Worm (Caenorhabditis elegans) whole organism, L2 larva: ENCODE results near the gene gbb-2.

ENCODE experiments used
- C34F6.9 ChIP-seq: fragments of 150-350 bp; optimal IDR thresholded peaks from 2 replicates; lab custom pipeline; 2014; ENCODE audit warnings: missing biosample characterization, missing genetic modification characterization
- F13H6.1 ChIP-seq: sonication (generic microtip); optimal IDR thresholded peaks from 2 replicates; lab custom pipeline; 2016; ENCODE audit warnings: missing genetic modification characterization, missing compliant biosample characterization
- R02D3.7 ChIP-seq: fragments of 150-350 bp; optimal IDR thresholded peaks from 2 replicates; lab custom pipeline; 2014; ENCODE audit warnings: missing biosample characterization, missing genetic modification characterization
- Y55F3AM.14 ChIP-seq: fragments of 200-800 bp; sonication (Bioruptor generic); optimal IDR thresholded peaks from 2 replicates; lab custom pipeline; 2018; ENCODE audit warnings: mild to moderate bottlenecking, missing genetic modification characterization, missing compliant biosample characterization
- aly-2 ChIP-seq: fragments of 150-350 bp; optimal IDR thresholded peaks from 2 replicates; lab custom pipeline; 2014; ENCODE audit warnings: missing biosample characterization, missing genetic modification characterization
- ama-1 ChIP-seq: fragments of 150-350 bp; optimal IDR thresholded peaks from 2 replicates; lab custom pipeline; 2018; ENCODE audit warnings: inconsistent platforms
- blmp-1 ChIP-seq: sonication (generic microtip); optimal IDR thresholded peaks from 2 replicates; lab custom pipeline; 2017; ENCODE audit warnings: missing genetic modification characterization, mild to moderate bottlenecking, missing compliant biosample characterization, antibody characterized with exemption, moderate library complexity; ENCODE audit not compliant: insufficient read depth
- ceh-16 ChIP-seq: fragments of 150-350 bp; optimal IDR thresholded peaks from 2 replicates; lab custom pipeline; 2014; ENCODE audit warnings: missing biosample characterization, missing genetic modification characterization
- ceh-82 ChIP-seq: fragments of 150-350 bp; optimal IDR thresholded peaks from 2 replicates; lab custom pipeline; 2014; ENCODE audit warnings: missing biosample characterization, missing genetic modification characterization
- dmd-4 ChIP-seq: sonication (generic microtip); optimal IDR thresholded peaks from 2 replicates; lab custom pipeline; 2017; ENCODE audit warnings: missing biosample characterization, missing genetic modification characterization
- egl-27 ChIP-seq: sonication (generic microtip); optimal IDR thresholded peaks from 3 replicates; lab custom pipeline; 2017; ENCODE audit warnings: missing biosample characterization, missing genetic modification reagents, missing genetic modification characterization
- elt-1 ChIP-seq: fragments of 150-350 bp; optimal IDR thresholded peaks from 2 replicates; lab custom pipeline; 2014; ENCODE audit warnings: missing biosample characterization, missing genetic modification characterization
- elt-3 ChIP-seq: sonication (generic microtip); optimal IDR thresholded peaks from 2 replicates; lab custom pipeline; 2017; ENCODE audit warnings: missing biosample characterization, missing genetic modification characterization
- fos-1 ChIP-seq: fragments of 150-350 bp; optimal IDR thresholded peaks from 2 replicates; lab custom pipeline; 2014; ENCODE audit warnings: missing biosample characterization, missing genetic modification characterization
- gmeb-1 ChIP-seq: fragments of 150-350 bp; optimal IDR thresholded peaks from 2 replicates; lab custom pipeline; 2014; ENCODE audit warnings: missing biosample characterization, missing genetic modification characterization
- lin-11 ChIP-seq: fragments of 150-350 bp; sonication (generic microtip); optimal IDR thresholded peaks from 2 replicates; lab custom pipeline; 2014; ENCODE audit warnings: missing biosample characterization, missing genetic modification characterization, inconsistent platforms, mixed read lengths
- lin-13 ChIP-seq: fragments of 150-350 bp; optimal IDR thresholded peaks from 2 replicates; lab custom pipeline; 2014; ENCODE audit warnings: missing biosample characterization, missing genetic modification reagents, missing genetic modification characterization
- lin-39 ChIP-seq: fragments of 150-350 bp; optimal IDR thresholded peaks from 2 replicates; lab custom pipeline; 2014; ENCODE audit warnings: missing biosample characterization, missing genetic modification reagents, missing genetic modification characterization
- mab-5 ChIP-seq: fragments of 150-350 bp; optimal IDR thresholded peaks from 2 replicates; lab custom pipeline; 2014; ENCODE audit warnings: missing biosample characterization, missing genetic modification characterization
- mdl-1 ChIP-seq, 2 experiments: fragments of 150-350 bp in 1 of 2; sonication (generic microtip) in 1 of 2; optimal IDR thresholded peaks; 2 replicates each; lab custom pipeline; 2017; ENCODE audit warnings: missing biosample characterization in 2 of 2, missing genetic modification characterization in 2 of 2
- nhr-10 ChIP-seq: sonication (generic microtip); optimal IDR thresholded peaks from 2 replicates; lab custom pipeline; 2017; ENCODE audit warnings: missing biosample characterization, missing genetic modification characterization
- nhr-11 ChIP-seq: fragments of 150-350 bp; optimal IDR thresholded peaks from 2 replicates; lab custom pipeline; 2014; ENCODE audit warnings: missing biosample characterization, missing genetic modification characterization
- nhr-12 ChIP-seq: fragments of 150-350 bp; optimal IDR thresholded peaks from 2 replicates; lab custom pipeline; 2014; ENCODE audit warnings: missing biosample characterization, missing genetic modification characterization
- nhr-129 ChIP-seq: fragments of 150-350 bp; optimal IDR thresholded peaks from 2 replicates; lab custom pipeline; 2014; ENCODE audit warnings: missing biosample characterization, missing genetic modification characterization
- nhr-21 ChIP-seq: fragments of 150-350 bp; optimal IDR thresholded peaks from 2 replicates; lab custom pipeline; 2014; ENCODE audit warnings: missing biosample characterization, missing genetic modification characterization
- nhr-23 ChIP-seq: fragments of 150-350 bp; optimal IDR thresholded peaks from 2 replicates; lab custom pipeline; 2014; ENCODE audit warnings: missing biosample characterization, missing genetic modification reagents, missing genetic modification characterization
- nhr-237 ChIP-seq: fragments of 150-350 bp; optimal IDR thresholded peaks from 2 replicates; lab custom pipeline; 2014; ENCODE audit warnings: missing biosample characterization, missing genetic modification characterization
- nhr-25 ChIP-seq: fragments of 150-350 bp; sonication (generic microtip); optimal IDR thresholded peaks from 3 replicates; lab custom pipeline; 2014; ENCODE audit warnings: missing biosample characterization, missing genetic modification characterization
- nhr-6 ChIP-seq: fragments of 150-350 bp; optimal IDR thresholded peaks from 2 replicates; lab custom pipeline; 2014; ENCODE audit warnings: missing biosample characterization, missing genetic modification characterization
- peb-1 ChIP-seq: fragments of 150-350 bp; optimal IDR thresholded peaks from 2 replicates; lab custom pipeline; 2014; ENCODE audit warnings: missing biosample characterization, missing genetic modification characterization
- sem-4 ChIP-seq: fragments of 150-350 bp; optimal IDR thresholded peaks from 2 replicates; lab custom pipeline; 2014; ENCODE audit warnings: missing biosample characterization, missing genetic modification reagents, missing genetic modification characterization
- skn-1 ChIP-seq: sonication (generic microtip); optimal IDR thresholded peaks from 2 replicates; lab custom pipeline; 2017; ENCODE audit warnings: missing biosample characterization, missing genetic modification characterization
- sma-3 ChIP-seq: sonication (generic microtip); optimal IDR thresholded peaks from 2 replicates; lab custom pipeline; 2016; ENCODE audit warnings: missing genetic modification reagents, missing genetic modification characterization, missing compliant biosample characterization
- sma-9 ChIP-seq, 2 experiments: fragments of 150-350 bp in 1 of 2; sonication (generic microtip) in 1 of 2; optimal IDR thresholded peaks; 2 replicates each; lab custom pipeline; 2014 to 2016; ENCODE audit warnings: missing genetic modification characterization in 2 of 2, mild to moderate bottlenecking in 1 of 2, missing biosample characterization in 1 of 2, missing compliant biosample characterization in 1 of 2, missing genetic modification reagents in 1 of 2, moderate library complexity in 1 of 2
- unc-55 ChIP-seq: fragments of 150-350 bp; sonication (generic microtip); optimal IDR thresholded peaks from 3 replicates; lab custom pipeline; 2014; ENCODE audit warnings: missing biosample characterization, missing genetic modification reagents, missing genetic modification characterization
- zag-1 ChIP-seq: fragments of 150-350 bp; optimal IDR thresholded peaks from 2 replicates; lab custom pipeline; 2014; ENCODE audit warnings: missing biosample characterization, missing genetic modification characterization
- ztf-1 ChIP-seq: fragments of 200-800 bp; sonication (Bioruptor generic); conservative IDR thresholded peaks from 2 replicates; pipeline ENCODE4 v1.3.6; 2022; ENCODE audit warnings: missing genetic modification characterization, missing compliant biosample characterization
- ztf-11 ChIP-seq: sonication (generic microtip); optimal IDR thresholded peaks from 2 replicates; lab custom pipeline; 2017; ENCODE audit warnings: missing biosample characterization, missing genetic modification characterization
- ztf-4 ChIP-seq: fragments of 150-350 bp; optimal IDR thresholded peaks from 2 replicates; lab custom pipeline; 2014; ENCODE audit warnings: missing biosample characterization, missing genetic modification characterization

gbb-2 gene

DNA sequence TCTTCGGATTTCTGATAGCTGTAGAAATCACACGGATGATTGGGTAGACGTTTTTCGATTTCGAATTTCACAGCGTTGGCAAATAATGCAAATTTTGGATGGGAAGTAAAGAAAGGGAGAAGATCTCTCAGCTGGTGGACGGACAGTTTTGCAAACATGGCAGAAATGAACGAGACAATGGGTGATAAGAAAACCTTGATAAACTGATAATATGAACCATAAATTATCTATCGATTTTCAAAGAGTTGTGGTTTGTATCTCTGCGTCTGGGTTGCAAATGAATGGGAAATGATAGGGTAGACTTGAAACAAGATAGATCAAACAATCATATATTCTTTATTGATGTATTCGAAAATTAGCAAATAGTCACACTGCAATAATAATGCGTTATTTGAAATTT is 23.6 kb upstream of the gbb-2 start, which contains the start of gene ZK185.3:
Gene ZK185.3 (minus strand): TSS at position 263 of the 400 bp plus-strand sequence.
- TF ChIP-seq sma-9 (GFP tag; optimal IDR thresholded peaks at IDR 0.05; lab: Kevin White, UChicago) (peak; percentile 35), sma-9 (tag; optimal IDR thresholded peaks at IDR 0.05; lab: Kevin White, UChicago) (no peak), fos-1 (tag; lab: Kevin White, UChicago) (peak; percentile 77), zag-1 (tag; lab: Kevin White, UChicago) (no peak)

DNA sequence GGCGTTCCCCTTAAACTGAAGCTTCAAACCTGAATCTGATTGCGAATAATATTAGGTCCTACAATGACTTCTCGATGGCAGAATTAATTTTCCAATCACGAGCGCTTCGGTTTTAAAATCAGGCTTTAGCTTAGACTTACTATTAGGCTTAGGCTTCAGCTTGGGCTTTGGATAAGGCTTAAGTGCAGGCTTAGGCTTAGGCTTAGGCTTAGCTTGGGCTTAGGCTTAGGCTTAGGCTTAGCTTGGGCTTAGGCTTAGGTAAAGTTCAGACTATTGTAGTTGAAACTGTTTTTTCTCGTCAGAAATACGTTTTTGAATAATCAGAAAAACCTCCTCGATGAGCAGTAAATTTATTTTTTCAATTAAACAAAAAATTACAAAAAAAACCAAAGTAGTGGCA is 20.2 kb upstream of the gbb-2 start:
- TF ChIP-seq elt-1 (no peak), sem-4 (no peak), gmeb-1 (tag; lab: Kevin White, UChicago) (no peak), fos-1 (tag; lab: Kevin White, UChicago) (no peak), ztf-1 (GFP tag; lab: Robert Waterston, UW) (no peak), lin-39 (tag; lab: Kevin White, UChicago) (no peak), peb-1 (tag; lab: Kevin White, UChicago) (no peak), skn-1 (tag; lab: Kevin White, UChicago) (no peak), mdl-1 (tag; optimal IDR thresholded peaks at IDR 0.05; lab: Kevin White, UChicago) (no peak), R02D3.7 (no peak), ceh-82 (tag; lab: Kevin White, UChicago) (no peak), nhr-10 (no peak), nhr-25 (tag; lab: Kevin White, UChicago) (no peak), ceh-16 (tag; lab: Kevin White, UChicago) (no peak), mab-5 (no peak), dmd-4 (tag; lab: Kevin White, UChicago) (no peak), unc-55 (no peak), nhr-11 (tag; lab: Kevin White, UChicago) (no peak)

DNA sequence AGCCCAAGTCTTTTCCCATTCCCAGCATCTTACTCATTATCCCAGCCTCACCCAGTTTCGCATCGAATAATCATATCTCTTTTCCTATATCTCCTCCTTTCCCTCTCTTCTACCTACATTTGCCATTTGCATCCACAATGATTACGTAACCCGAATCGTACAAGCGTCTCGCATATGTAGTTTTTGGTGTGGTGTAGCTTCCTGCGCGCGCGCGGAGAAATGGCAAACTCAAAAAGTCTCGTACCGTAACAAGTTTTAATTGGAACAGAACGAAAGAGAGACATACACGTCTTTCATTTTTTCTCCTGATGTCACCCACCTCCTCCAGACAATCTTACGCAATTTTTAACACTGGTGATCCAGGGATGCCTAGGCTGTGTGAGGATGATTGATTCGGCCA is 19.5 kb upstream of the gbb-2 start:
- TF ChIP-seq skn-1 (tag; lab: Kevin White, UChicago) (no peak), ztf-11 (no peak), lin-39 (tag; lab: Kevin White, UChicago) (no peak), nhr-6 (tag; lab: Kevin White, UChicago) (no peak), nhr-12 (tag; lab: Kevin White, UChicago) (no peak), ceh-16 (tag; lab: Kevin White, UChicago) (no peak), lin-11 (tag; lab: Kevin White, UChicago) (no peak), blmp-1 (no peak), nhr-11 (tag; lab: Kevin White, UChicago) (no peak), nhr-21 (tag; lab: Kevin White, UChicago) (no peak), elt-3 (tag; lab: Kevin White, UChicago) (no peak), sem-4 (no peak), nhr-237 (no peak), ceh-82 (tag; lab: Kevin White, UChicago) (no peak), nhr-129 (no peak), peb-1 (tag; lab: Kevin White, UChicago) (no peak), egl-27 (tag; lab: Kevin White, UChicago) (no peak)

ce11 chrIV:4524943-4525342 is 18.4 kb upstream of the gbb-2 start, which contains the start of gene ZK180.6:
TSS of gene ZK180.6 (minus strand) at chrIV:4525043.
- TF ChIP-seq sma-3 (GFP tag; lab: Kevin White, UChicago) (no peak), ztf-4 (tag; lab: Kevin White, UChicago) (no peak), nhr-129 (no peak), mdl-1 (tag; optimal IDR thresholded peaks at IDR 0.05; lab: Kevin White, UChicago) (no peak), C34F6.9 (no peak), ztf-11 (no peak), nhr-6 (tag; lab: Kevin White, UChicago) (no peak), ama-1 (lab: Kevin White, UChicago) (no peak), aly-2 (tag; lab: Kevin White, UChicago) (no peak), nhr-237 (no peak)
- TF ChIP-seq, all 48 proteins: peak for 0

DNA sequence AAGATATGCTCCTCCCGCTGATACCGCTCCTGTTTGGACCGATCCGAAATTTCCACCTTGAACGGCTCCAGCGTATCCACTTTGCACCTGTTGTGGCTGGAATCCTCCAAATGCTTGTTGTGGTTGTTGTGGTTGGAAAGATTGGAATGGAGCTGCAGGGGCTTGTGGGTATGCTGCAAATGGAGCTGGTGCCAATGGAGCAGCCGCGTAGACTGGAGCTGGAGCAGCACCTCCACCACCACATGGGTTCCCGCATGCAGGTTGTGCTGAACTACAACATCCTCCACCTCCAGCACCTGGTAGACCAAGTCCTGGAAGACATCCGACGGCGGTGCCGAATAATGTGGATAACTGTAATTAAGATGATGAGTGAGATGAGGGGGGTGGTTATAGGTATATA is 16.9 kb upstream of the gbb-2 start:
- TF ChIP-seq Y55F3AM.14, result no peak
- TF ChIP-seq nhr-10, result no peak
- no peak for TF ChIP-seq unc-55
- TF ChIP-seq ztf-11, result no peak
- no peak for TF ChIP-seq lin-11 (tag; lab: Kevin White, UChicago)
- TF ChIP-seq sma-9 (GFP tag; optimal IDR thresholded peaks at IDR 0.05; lab: Kevin White, UChicago), result no peak
- TF ChIP-seq sma-9 (tag; optimal IDR thresholded peaks at IDR 0.05; lab: Kevin White, UChicago), result no peak
- TF ChIP-seq lin-13 (GFP tag; lab: Kevin White, UChicago), result no peak
- no peak for TF ChIP-seq R02D3.7
- TF ChIP-seq F13H6.1 (tag; lab: Kevin White, UChicago), result no peak
- no peak for TF ChIP-seq nhr-11 (tag; lab: Kevin White, UChicago)
- TF ChIP-seq nhr-21 (tag; lab: Kevin White, UChicago), result no peak
- TF ChIP-seq nhr-6 (tag; lab: Kevin White, UChicago), result no peak
- TF ChIP-seq nhr-23 (tag; lab: Kevin White, UChicago), result no peak
- TF ChIP-seq, all 48 proteins: peak for 0
